Fruit fly (Drosophila melanogaster): Measurements from ENCODE around the gene mael.

DNA sequence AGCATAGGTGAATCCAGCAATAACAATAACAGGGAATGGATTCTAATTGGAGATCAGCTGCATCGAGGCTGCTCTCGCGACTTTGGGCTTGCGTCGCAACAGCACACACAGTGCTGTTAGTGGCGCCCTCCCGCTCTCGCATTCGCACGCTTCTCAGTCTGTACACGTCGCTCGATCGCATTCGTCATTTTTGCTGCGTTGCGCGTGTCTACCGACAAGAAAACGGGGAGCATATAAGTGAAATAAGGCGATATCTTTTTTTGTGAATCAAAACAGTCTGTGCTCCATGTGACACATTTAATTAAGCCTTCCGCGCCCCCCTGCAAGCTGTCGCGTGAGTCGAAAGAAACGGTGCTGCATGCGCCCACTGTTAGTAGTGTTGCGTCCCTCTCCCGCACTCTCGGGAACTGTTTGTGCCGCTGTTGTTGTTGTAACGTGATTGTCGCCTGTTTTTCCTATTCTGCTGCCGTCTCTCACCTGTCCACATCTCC lies 52.4 kb downstream of the mael start:
- TF ChIP-seq h (GFP tag; optimal IDR thresholded peaks at IDR 0.05) (peak; percentile 86), Rel (GFP tag; optimal IDR thresholded peaks at IDR 0.05) (no peak), Rel (tag; optimal IDR thresholded peaks at IDR 0.05) (peak; percentile 47), psq (GFP tag; optimal IDR thresholded peaks at IDR 0.05) (no peak), br (GFP tag; optimal IDR thresholded peaks at IDR 0.05) (no peak), Myc (optimal IDR thresholded peaks at IDR 0.05) (peak; percentile 14), Vsx2 (GFP tag; optimal IDR thresholded peaks at IDR 0.05; ENCODE audit: partially characterized antibody) (no peak), sv (GFP tag; optimal IDR thresholded peaks at IDR 0.05) (no peak), usp (GFP tag; optimal IDR thresholded peaks at IDR 0.05) (no peak), CG9705 (GFP tag; optimal IDR thresholded peaks at IDR 0.05) (no peak), brk (GFP tag; optimal IDR thresholded peaks at IDR 0.05) (no peak), Dif (GFP tag; optimal IDR thresholded peaks at IDR 0.05; ENCODE audit: partially characterized antibody) (peak; percentile 15), dl (GFP tag; optimal IDR thresholded peaks at IDR 0.05; ENCODE audit: insufficient read depth in 1 of 2, partially characterized antibody in 2 of 2) (no peak), dsf (GFP tag; optimal IDR thresholded peaks at IDR 0.05; ENCODE audit: borderline replicate concordance) (no peak)
